Fruit fly (Drosophila melanogaster): ENCODE measurements around the gene norpA.
"Not testable (repeated sequence)": the region's sequence is repeated elsewhere in the genome, so short reads cannot be mapped to it uniquely, and the experiment has no call there.

norpA gene

dm6 chrX:4305980-4306379 is 16.4 kb upstream of the norpA start (continued):
- TF ChIP-seq CG6813 (GFP tag; optimal IDR thresholded peaks at IDR 0.05): no peak
- peak; percentile 25 for TF ChIP-seq lab (GFP tag; optimal IDR thresholded peaks at IDR 0.05)
- no peak for TF ChIP-seq Hmr (GFP tag; optimal IDR thresholded peaks at IDR 0.05)
- TF ChIP-seq CG7928 (GFP tag; optimal IDR thresholded peaks at IDR 0.05): no peak
- no peak for TF ChIP-seq CG4820 (GFP tag; optimal IDR thresholded peaks at IDR 0.05)
- TF ChIP-seq BtbVII (GFP tag; optimal IDR thresholded peaks at IDR 0.05): no peak
- TF ChIP-seq Med (GFP tag): peak; percentile 76

- TF ChIP-seq Fer1 (GFP tag; optimal IDR thresholded peaks at IDR 0.05) (no peak), ems (GFP tag; optimal IDR thresholded peaks at IDR 0.05) (no peak)
Observed at dm6 chrX:4311699-4312098, 10.7 kb upstream of the norpA start, which contains the start of gene CG15579. Gene CG15579, minus strand, starts transcription at chrX:4311799.

DNA sequence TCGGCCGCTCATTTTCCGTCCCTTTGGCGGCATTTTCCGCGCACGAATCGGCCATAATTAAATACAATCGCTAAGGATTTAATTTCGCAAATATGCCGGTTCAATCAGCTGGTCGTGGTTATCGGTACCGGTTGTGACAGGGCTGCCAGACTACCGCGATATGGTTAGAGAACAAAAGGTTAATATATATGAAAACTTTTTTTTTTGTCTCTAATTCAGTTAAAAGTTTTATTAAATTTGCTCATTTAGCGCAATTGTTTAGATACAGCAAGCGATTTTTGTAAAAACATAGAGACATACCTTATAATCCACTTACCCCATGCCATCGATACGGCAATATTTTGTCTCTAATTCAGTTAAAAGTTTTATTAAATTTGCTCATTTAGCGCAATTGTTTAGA is 4.4 kb upstream of the norpA start:
- TF ChIP-seq slbo (GFP tag; IDR thresholded peaks at IDR 0.05) (peak; percentile 79), Ada2b (GFP tag; IDR thresholded peaks at IDR 0.05) (peak; percentile 71), cas (GFP tag; IDR thresholded peaks at IDR 0.05) (peak; percentile 29; the same call in 1 of the 2 replicates), ranshi (GFP tag; IDR thresholded peaks at IDR 0.05) (peak; percentile 64; the same call in 1 of the 2 replicates), CG31224 (GFP tag; IDR thresholded peaks at IDR 0.05) (peak; percentile 46), HLH3B (GFP tag; IDR thresholded peaks at IDR 0.05) (peak; percentile 45; the same call in 1 of the 2 replicates), Ptx1 (GFP tag; IDR thresholded peaks at IDR 0.05) (peak; percentile 76), ap (GFP tag; IDR thresholded peaks at IDR 0.05) (peak; percentile 42; the same call in 1 of the 2 replicates), esg (GFP tag; conservative IDR thresholded peaks at IDR 0.05) (peak; percentile 58), CG6272 (GFP tag; IDR thresholded peaks at IDR 0.05) (peak; percentile 63), crp (GFP tag; optimal IDR thresholded peaks at IDR 0.05) (peak in 1 of 2 experiments; percentile 73), Mrtf (GFP tag; IDR thresholded peaks at IDR 0.05) (0 out of 3 replicates have a peak, but pooled peaks have one; percentile 30), CG17328 (GFP tag; IDR thresholded peaks at IDR 0.05) (peak; percentile 45; the same call in 1 of the 2 replicates), sisA (GFP tag; IDR thresholded peaks at IDR 0.05) (peak; percentile 68), Oaz (GFP tag; IDR thresholded peaks at IDR 0.05) (peak; percentile 60), Gug (GFP tag; IDR thresholded peaks at IDR 0.05) (peak; percentile 43; the same call in 1 of the 4 replicates), CG11093 (GFP tag; IDR thresholded peaks at IDR 0.05) (peak; percentile 44; the same call in 1 of the 3 replicates), CG1024 (GFP tag; IDR thresholded peaks at IDR 0.05) (peak; percentile 51), bbx (GFP tag; IDR thresholded peaks at IDR 0.05; ENCODE audit: partially characterized antibody) (0 out of 2 replicates have a peak, but pooled peaks have one; percentile 4), H2.0 (GFP tag; IDR thresholded peaks at IDR 0.05) (peak; percentile 53; the same call in 1 of the 2 replicates), CG6689 (GFP tag; IDR thresholded peaks at IDR 0.05) (peak; percentile 90), ase (GFP tag; IDR thresholded peaks at IDR 0.05) (0 out of 3 replicates have a peak, but pooled peaks have one; percentile 14), CG14441 (GFP tag; IDR thresholded peaks at IDR 0.05) (peak; percentile 74), CG3847 (GFP tag; IDR thresholded peaks at IDR 0.05) (peak; percentile 46), Sry-δ (GFP tag; optimal IDR thresholded peaks at IDR 0.05) (peak; percentile 8), Awh (GFP tag; IDR thresholded peaks at IDR 0.05) (0 out of 2 replicates have a peak, but pooled peaks have one; percentile 25), sens-2 (GFP tag; IDR thresholded peaks at IDR 0.05) (0 out of 2 replicates have a peak, but pooled peaks have one; percentile 34), otp (GFP tag; IDR thresholded peaks at IDR 0.05) (0 out of 3 replicates have a peak, but pooled peaks have one; percentile 47), Dll (GFP tag; IDR thresholded peaks at IDR 0.05; ENCODE audit: partially characterized antibody) (0 out of 4 replicates have a peak, but pooled peaks have one; percentile 23), pan (GFP tag; optimal IDR thresholded peaks at IDR 0.05 in 1 of 2, IDR thresholded peaks at IDR 0.05 in 1 of 2) (peak in 1 of 2 experiments; percentile 68), Rx (GFP tag; IDR thresholded peaks at IDR 0.05) (peak; percentile 44; the same call in 1 of the 2 replicates), lmd (GFP tag; IDR thresholded peaks at IDR 0.05) (peak; percentile 68), Nf-YA (GFP tag; IDR thresholded peaks at IDR 0.05) (peak; percentile 32; the same call in 1 of the 2 replicates), Xrp1 (GFP tag; IDR thresholded peaks at IDR 0.05) (peak; percentile 48; the same call in 1 of the 2 replicates), CG32532 (GFP tag; IDR thresholded peaks at IDR 0.05) (peak; percentile 78), CG10959 (GFP tag; IDR thresholded peaks at IDR 0.05) (0 out of 2 replicates have a peak, but pooled peaks have one; percentile 24), E2f1 (GFP tag; IDR thresholded peaks at IDR 0.05) (peak; percentile 36; the same call in 1 of the 2 replicates), rib (GFP tag; IDR thresholded peaks at IDR 0.05) (0 out of 2 replicates have a peak, but pooled peaks have one; percentile 40)
- TF ChIP-seq pan (optimal IDR thresholded peaks at IDR 0.05): not testable (repeated sequence)

Measured in whole organism, embryonic.